Worm (Caenorhabditis elegans): ENCODE measurements around the gene T05C12.1.

ce11 chrII:8181437-8181836 lies 8.0 kb downstream of the T05C12.1 start, which contains the start of gene dylt-3:
- TF ChIP-seq dao-5 (tag; optimal IDR thresholded peaks at IDR 0.05) (no peak), him-1 (tag; optimal IDR thresholded peaks at IDR 0.05) (no peak), W03F9.2 (tag; optimal IDR thresholded peaks at IDR 0.05) (no peak)
